Worm (Caenorhabditis elegans): ENCODE data around the gene acl-7.

- TF ChIP-seq nhr-43 (tag; optimal IDR thresholded peaks at IDR 0.05; ENCODE audit: poor library complexity, severe bottlenecking), result no peak
- TF ChIP-seq nhr-11 (tag; optimal IDR thresholded peaks at IDR 0.05), result no peak
- no peak for TF ChIP-seq lin-39 (tag; optimal IDR thresholded peaks at IDR 0.05)
- no peak for TF ChIP-seq nhr-76 (tag; optimal IDR thresholded peaks at IDR 0.05)
- TF ChIP-seq ceh-9 (tag; optimal IDR thresholded peaks at IDR 0.05), result no peak
- no peak for TF ChIP-seq mdl-1 (tag; optimal IDR thresholded peaks at IDR 0.05)
- TF ChIP-seq pqm-1 (tag; optimal IDR thresholded peaks at IDR 0.05), result no peak
- TF ChIP-seq unc-62 (GFP tag; optimal IDR thresholded peaks at IDR 0.05), result no peak
- no peak for TF ChIP-seq ztf-4 (tag; optimal IDR thresholded peaks at IDR 0.05)
- no peak for TF ChIP-seq ceh-82 (tag; optimal IDR thresholded peaks at IDR 0.05)
- no peak for TF ChIP-seq ztf-11 (tag; optimal IDR thresholded peaks at IDR 0.05)
- TF ChIP-seq nhr-28 (tag; optimal IDR thresholded peaks at IDR 0.05), result no peak
Observed at ce11 chrII:12855900-12856299, 39.6 kb upstream of the acl-7 start, which contains the start of gene Y46G5A.29.

All from whole organism, L3 larva.